Fruit fly (Drosophila melanogaster) whole organism, pupa: ENCODE measurements around the gene ringer.

ENCODE experiments used
- CG10348 ChIP-seq: fragments of 200-800 bp; sonication (Bioruptor generic); IDR thresholded peaks from 2 replicates; pipeline ENCODE4 v1.3.6; 2022; ENCODE audit warnings: missing biosample characterization, missing genetic modification characterization
- CG12605 ChIP-seq: fragments of 200-800 bp; sonication (Bioruptor generic); IDR thresholded peaks from 2 replicates; pipeline ENCODE4 v1.3.6; 2022; ENCODE audit warnings: missing biosample characterization, missing genetic modification characterization
- CG13204 ChIP-seq: fragments of 200-800 bp; sonication (Bioruptor generic); optimal IDR thresholded peaks from 2 replicates; lab custom pipeline; 2018; ENCODE audit warnings: missing biosample characterization, mild to moderate bottlenecking, missing genetic modification characterization, moderate library complexity
- CG14655 ChIP-seq: fragments of 200-800 bp; sonication (Bioruptor generic); optimal IDR thresholded peaks from 3 replicates; lab custom pipeline; 2017; ENCODE audit warnings: mild to moderate bottlenecking, missing biosample characterization, missing genetic modification reagents, missing genetic modification characterization
- CG15710 ChIP-seq: fragments of 200-800 bp; sonication (Bioruptor generic); optimal IDR thresholded peaks from 2 replicates; lab custom pipeline; 2018; ENCODE audit warnings: missing biosample characterization, mild to moderate bottlenecking, missing genetic modification characterization, moderate library complexity
- CG17806 ChIP-seq: fragments of 200-800 bp; sonication (Bioruptor generic); optimal IDR thresholded peaks from 2 replicates; lab custom pipeline; 2018; ENCODE audit warnings: missing biosample characterization, mild to moderate bottlenecking, missing genetic modification characterization, moderate library complexity
- CG32121 ChIP-seq: fragments of 200-800 bp; sonication (Bioruptor generic); IDR thresholded peaks from 2 replicates; pipeline ENCODE4 v1.3.6; 2022; ENCODE audit warnings: missing biosample characterization, missing genetic modification characterization
- CG34367 ChIP-seq: fragments of 200-800 bp; sonication (Bioruptor generic); optimal IDR thresholded peaks from 2 replicates; lab custom pipeline; 2018; ENCODE audit warnings: missing biosample characterization, mild to moderate bottlenecking, missing genetic modification characterization
- CG4496 ChIP-seq: fragments of 200-800 bp; sonication (Bioruptor generic); IDR thresholded peaks from 3 replicates; pipeline ENCODE4 v1.3.6; 2022; ENCODE audit warnings: missing biosample characterization, missing genetic modification characterization
- CG8159 ChIP-seq: fragments of 200-800 bp; sonication (Bioruptor generic); optimal IDR thresholded peaks from 3 replicates; lab custom pipeline; 2018; ENCODE audit warnings: missing biosample characterization, mild to moderate bottlenecking, missing genetic modification characterization, moderate library complexity
- CG8301 ChIP-seq: fragments of 200-800 bp; sonication (Bioruptor generic); optimal IDR thresholded peaks from 2 replicates; lab custom pipeline; 2018; ENCODE audit warnings: missing biosample characterization, mild to moderate bottlenecking, missing genetic modification characterization
- CG9948 ChIP-seq: fragments of 200-800 bp; sonication (Bioruptor generic); optimal IDR thresholded peaks from 2 replicates; lab custom pipeline; 2018; ENCODE audit warnings: missing biosample characterization, mild to moderate bottlenecking, missing genetic modification characterization, moderate library complexity
- D1 ChIP-seq: fragments of 200-800 bp; sonication (Bioruptor generic); optimal IDR thresholded peaks from 2 replicates; lab custom pipeline; 2018; ENCODE audit warnings: missing biosample characterization, mild to moderate bottlenecking, missing genetic modification characterization, moderate library complexity
- EcR ChIP-seq: fragments of 200-800 bp; sonication (Bioruptor generic); optimal IDR thresholded peaks from 3 replicates; lab custom pipeline; 2019; ENCODE audit warnings: missing biosample characterization, missing genetic modification characterization, mild to moderate bottlenecking, moderate library complexity, missing genetic modification reagents
- Ets98B ChIP-seq: fragments of 200-800 bp; sonication (Bioruptor generic); IDR thresholded peaks from 2 replicates; pipeline ENCODE4 v1.3.6; 2022; ENCODE audit warnings: missing biosample characterization, missing genetic modification characterization
- Pif1A ChIP-seq: fragments of 200-800 bp; sonication (Bioruptor generic); optimal IDR thresholded peaks from 3 replicates; lab custom pipeline; 2016; ENCODE audit warnings: missing biosample characterization, missing genetic modification characterization
- Pif1B ChIP-seq: fragments of 200-800 bp; sonication (Bioruptor generic); optimal IDR thresholded peaks from 3 replicates; lab custom pipeline; 2016; ENCODE audit warnings: missing biosample characterization, missing genetic modification characterization
- Snoo ChIP-seq: fragments of 200-800 bp; sonication (Bioruptor generic); optimal IDR thresholded peaks from 3 replicates; lab custom pipeline; 2017; ENCODE audit warnings: missing biosample characterization, mild to moderate bottlenecking, missing genetic modification characterization, inconsistent platforms
- fd96Ca ChIP-seq: fragments of 200-800 bp; sonication (Bioruptor generic); IDR thresholded peaks from 3 replicates; pipeline ENCODE4 v1.3.6; 2022; ENCODE audit warnings: missing biosample characterization, missing genetic modification characterization
- gl ChIP-seq: fragments of 200-800 bp; sonication (Bioruptor generic); optimal IDR thresholded peaks from 2 replicates; lab custom pipeline; 2018; ENCODE audit warnings: missing biosample characterization, mild to moderate bottlenecking, missing genetic modification characterization
- rn ChIP-seq: fragments of 200-800 bp; sonication (Bioruptor generic); IDR thresholded peaks from 2 replicates; pipeline ENCODE4 v1.3.6; 2022; ENCODE audit warnings: missing biosample characterization, missing genetic modification characterization

Gene ringer

dm6 chr3L:16321172-16321571 is 38.1 kb downstream of the ringer start, which contains the start of gene CG42718:
Gene CG42718, minus strand, starts transcription at chr3L:16321272.
- TF ChIP-seq CG4496 (GFP tag; lab: Robert Waterston, UW) (no peak), CG8159 (tag; lab: Kevin White, UChicago) (no peak), fd96Ca (no peak), CG12605 (GFP tag; lab: Robert Waterston, UW) (no peak), Ets98B (GFP tag; lab: Robert Waterston, UW) (no peak), Pif1A (no peak), CG34367 (tag; lab: Kevin White, UChicago) (no peak), D1 (tag; lab: Kevin White, UChicago) (no peak), CG8301 (no peak), CG14655 (GFP tag; lab: Kevin White, UChicago) (no peak), Pif1B (GFP tag; lab: Kevin White, UChicago) (no peak), gl (tag; lab: Kevin White, UChicago) (no peak), CG9948 (tag; lab: Kevin White, UChicago) (no peak), EcR (GFP tag; lab: Kevin White, UChicago) (no peak), CG13204 (GFP tag; lab: Kevin White, UChicago) (no peak), CG32121 (GFP tag; lab: Robert Waterston, UW) (no peak), rn (GFP tag; lab: Robert Waterston, UW) (no peak), Snoo (tag; lab: Kevin White, UChicago) (no peak), CG10348 (GFP tag; lab: Robert Waterston, UW) (no peak), CG15710 (tag; lab: Kevin White, UChicago) (no peak)

dm6 chr3L:16319399-16319906 is 39.8 kb downstream of the ringer start, which contains the start of the genes CG13041 and CG13060:
Gene CG13041, minus strand, starts transcription at chr3L:16319526.
Gene CG13060, plus strand, starts transcription at chr3L:16319856.
- no peak for TF ChIP-seq CG8301
- no peak for TF ChIP-seq CG32121 (GFP tag; lab: Robert Waterston, UW)

- no peak for TF ChIP-seq CG8159 (tag; lab: Kevin White, UChicago)
- TF ChIP-seq CG8301: no peak
- TF ChIP-seq CG17806 (tag; lab: Kevin White, UChicago): no peak
- no peak for TF ChIP-seq D1 (tag; lab: Kevin White, UChicago)
- no peak for TF ChIP-seq CG10348 (GFP tag; lab: Robert Waterston, UW)
These were observed 41.5 kb downstream of the ringer start, which contains the start of gene Nplp3 for dm6 chr3L:16317724-16318123. Gene Nplp3, plus strand, starts transcription at chr3L:16318024.

- TF ChIP-seq CG32121 (GFP tag; lab: Robert Waterston, UW): 0 out of 2 replicates have a peak, but pooled peaks have one; percentile 21
- no peak for TF ChIP-seq Snoo (tag; lab: Kevin White, UChicago)
These were observed 45.2 kb downstream of the ringer start, which contains the start of gene CG13062 for dm6 chr3L:16313985-16314384. Gene CG13062, plus strand, starts transcription at chr3L:16314285.

- TF ChIP-seq CG15710 (tag; lab: Kevin White, UChicago) (no peak), CG8301 (peak; percentile 74), CG17806 (tag; lab: Kevin White, UChicago) (peak; percentile 9), CG14655 (GFP tag; lab: Kevin White, UChicago) (peak; percentile 78), CG9948 (tag; lab: Kevin White, UChicago) (no peak), CG34367 (tag; lab: Kevin White, UChicago) (no peak), Pif1B (GFP tag; lab: Kevin White, UChicago) (no peak), fd96Ca (peak; percentile 89), rn (GFP tag; lab: Robert Waterston, UW) (peak; percentile 42; the same call in 1 of the 2 replicates), CG12605 (GFP tag; lab: Robert Waterston, UW) (no peak), Ets98B (GFP tag; lab: Robert Waterston, UW) (peak; percentile 84), gl (tag; lab: Kevin White, UChicago) (no peak), D1 (tag; lab: Kevin White, UChicago) (no peak), Pif1A (peak; percentile 13), CG10348 (GFP tag; lab: Robert Waterston, UW) (peak; percentile 51), CG8159 (tag; lab: Kevin White, UChicago) (no peak), EcR (GFP tag; lab: Kevin White, UChicago) (no peak), CG13204 (GFP tag; lab: Kevin White, UChicago) (no peak), CG32121 (GFP tag; lab: Robert Waterston, UW) (peak; percentile 48; the same call in 1 of the 2 replicates), CG4496 (GFP tag; lab: Robert Waterston, UW) (peak; percentile 86), Snoo (tag; lab: Kevin White, UChicago) (no peak)
These were observed 49.3 kb downstream of the ringer start for dm6 chr3L:16309972-16310371.

dm6 chr3L:16308380-16308779 is 50.8 kb downstream of the ringer start, which contains the start of gene CG13042:
Gene CG13042, minus strand, starts transcription at chr3L:16308480.
- TF ChIP-seq gl (tag; lab: Kevin White, UChicago) (no peak), CG10348 (GFP tag; lab: Robert Waterston, UW) (no peak), CG4496 (GFP tag; lab: Robert Waterston, UW) (0 out of 3 replicates have a peak, but pooled peaks have one; percentile 37)
